Fruit fly (Drosophila melanogaster): Measurements from ENCODE around the gene Nmdar2.

Gene Nmdar2

DNA sequence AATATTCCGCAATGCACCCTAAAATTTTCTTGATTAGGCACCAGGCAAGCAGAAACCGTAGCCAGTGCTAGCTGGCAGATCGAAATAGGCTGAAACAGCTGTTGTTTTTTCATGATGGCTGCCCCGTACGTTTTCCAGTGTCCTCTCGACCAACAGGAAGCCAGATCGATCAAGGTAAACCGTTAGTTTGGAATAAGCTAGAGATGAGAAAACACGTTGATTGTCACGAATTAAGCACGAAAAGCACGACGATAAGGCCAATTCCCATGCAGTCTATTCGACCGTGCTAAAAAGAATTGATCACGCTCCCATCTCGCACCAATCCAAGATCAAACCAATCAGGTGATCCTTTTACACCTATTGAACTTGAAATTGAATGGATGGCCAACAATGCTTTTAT lies 52.8 kb downstream of the Nmdar2 start:
- TF ChIP-seq Dll (optimal IDR thresholded peaks at IDR 0.05): no peak
- no peak for TF ChIP-seq pan (optimal IDR thresholded peaks at IDR 0.05)
- TF ChIP-seq EcR (GFP tag; optimal IDR thresholded peaks at IDR 0.05): no peak
- TF ChIP-seq CG8478 (optimal IDR thresholded peaks at IDR 0.05): no peak
- no peak for TF ChIP-seq usp (GFP tag; optimal IDR thresholded peaks at IDR 0.05)
- no peak for TF ChIP-seq psq (optimal IDR thresholded peaks at IDR 0.05)

DNA sequence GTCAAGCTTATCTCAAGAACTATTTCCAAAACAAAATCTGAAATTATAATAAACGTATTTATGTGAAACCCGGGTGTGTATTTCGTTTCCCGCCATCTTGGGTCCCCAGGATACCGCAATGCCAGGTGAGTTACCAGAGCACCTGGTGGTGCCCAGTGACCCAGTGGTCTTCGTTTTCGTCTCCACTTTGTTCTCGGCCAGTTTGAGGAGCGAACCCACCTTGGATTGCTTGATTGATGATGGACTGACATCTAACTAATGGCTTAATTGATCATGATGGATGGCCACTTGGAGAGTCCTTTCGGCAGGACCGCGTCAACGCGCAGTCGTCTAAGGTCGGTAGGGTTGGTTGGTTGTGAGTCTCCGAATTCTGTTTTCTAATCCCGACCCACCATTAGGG lies 55.5 kb downstream of the Nmdar2 start, which contains the start of gene Gr2a:
Gene Gr2a (plus strand): TSS at position 301 of the 400 bp plus-strand sequence.
- TF ChIP-seq usp (GFP tag; optimal IDR thresholded peaks at IDR 0.05) (no peak), EcR (GFP tag; optimal IDR thresholded peaks at IDR 0.05) (no peak), Dll (optimal IDR thresholded peaks at IDR 0.05) (no peak), CG8478 (optimal IDR thresholded peaks at IDR 0.05) (no peak)
